Worm (Caenorhabditis elegans) whole organism, midembryonic: ENCODE results near the gene C54D10.4.

Experiments used
- T22C8.4 ChIP-seq: fragments of 200-800 bp; sonication (Bioruptor generic); IDR thresholded peaks from 2 replicates; pipeline ENCODE4 v1.3.6; 2022; ENCODE audit warnings: missing genetic modification characterization, missing compliant biosample characterization
- cog-1 ChIP-seq: sonication (generic microtip); optimal IDR thresholded peaks from 2 replicates; lab custom pipeline; 2016; ENCODE audit warnings: missing genetic modification characterization, missing compliant biosample characterization
- flt-1 ChIP-seq: fragments of 200-800 bp; sonication (Bioruptor generic); IDR thresholded peaks from 2 replicates; pipeline ENCODE4 v1.3.6; 2022; ENCODE audit warnings: missing genetic modification characterization, missing compliant biosample characterization
- klf-2 ChIP-seq: fragments of 200-800 bp; sonication (Bioruptor generic); conservative IDR thresholded peaks from 2 replicates; pipeline ENCODE4 v1.3.6; 2022; ENCODE audit warnings: missing genetic modification reagents, missing genetic modification characterization, missing compliant biosample characterization
- med-1 ChIP-seq: sonication (generic microtip); optimal IDR thresholded peaks from 2 replicates; lab custom pipeline; 2017; ENCODE audit warnings: missing genetic modification characterization, mild to moderate bottlenecking, missing compliant biosample characterization, antibody characterized with exemption, missing genetic modification reagents; ENCODE audit not compliant: insufficient read depth
- ref-1 ChIP-seq: fragments of 200-800 bp; sonication (Bioruptor generic); conservative IDR thresholded peaks from 2 replicates; pipeline ENCODE4 v1.3.6; 2022; ENCODE audit warnings: missing genetic modification reagents, missing genetic modification characterization, missing compliant biosample characterization
- ztf-23 ChIP-seq: fragments of 200-800 bp; sonication (Bioruptor generic); IDR thresholded peaks from 2 replicates; pipeline ENCODE4 v1.3.6; 2022; ENCODE audit warnings: missing genetic modification reagents, missing genetic modification characterization, missing compliant biosample characterization
- ztf-29 ChIP-seq: fragments of 200-800 bp; sonication (Bioruptor generic); IDR thresholded peaks from 2 replicates; pipeline ENCODE4 v1.3.6; 2022; ENCODE audit warnings: missing genetic modification reagents, missing genetic modification characterization, missing compliant biosample characterization

DNA sequence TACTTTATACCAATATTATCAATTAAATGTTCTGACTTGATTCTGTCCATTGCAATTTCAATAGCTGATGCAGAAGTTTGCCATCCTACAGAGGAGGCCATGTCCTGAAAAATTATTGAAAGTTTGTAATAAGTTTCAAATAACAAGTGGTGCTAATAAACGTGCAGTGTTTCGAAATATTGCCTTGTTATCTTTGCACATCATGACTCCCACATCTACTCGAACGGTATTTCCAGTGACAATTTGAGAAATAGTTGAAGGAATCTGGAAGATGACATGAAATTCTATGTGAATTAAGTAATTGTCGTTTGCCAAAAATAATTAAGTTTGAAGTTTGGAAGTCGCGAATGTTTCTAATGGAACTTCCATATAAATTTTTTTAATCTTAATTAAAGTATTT is 51.3 kb downstream of the C54D10.4 start, which contains the start of gene gcy-13:
- no peak for TF ChIP-seq klf-2 (GFP tag; lab: Robert Waterston, UW)
- no peak for TF ChIP-seq med-1 (GFP tag; lab: Kevin White, UChicago)
- TF ChIP-seq ztf-23 (GFP tag; lab: Robert Waterston, UW) = no peak
- TF ChIP-seq ref-1 = no peak
- TF ChIP-seq flt-1 (GFP tag; lab: Robert Waterston, UW) = no peak
- no peak for TF ChIP-seq cog-1 (tag; lab: Kevin White, UChicago)
- TF ChIP-seq ztf-29 (GFP tag; lab: Robert Waterston, UW) = no peak
- no peak for TF ChIP-seq T22C8.4
